Fruit fly (Drosophila melanogaster) whole organism, wandering third instar larva: Measurements from ENCODE around the gene CG13086.

Experiments
- Hr78 ChIP-seq: fragments of >200 bp; optimal IDR thresholded peaks from 2 replicates; lab custom pipeline; 2017; ENCODE audit warnings: missing biosample characterization, missing genetic modification characterization
- Hr83 ChIP-seq: fragments of 200-300 bp; sonication (Bioruptor generic); optimal IDR thresholded peaks from 2 replicates; lab custom pipeline; 2016; ENCODE audit warnings: missing biosample characterization, mild to moderate bottlenecking, missing genetic modification characterization, moderate library complexity; ENCODE audit not compliant: poor library complexity, severe bottlenecking
- foxo ChIP-seq, 2 experiments: fragments of 200-800 bp; sonication (Bioruptor generic); optimal IDR thresholded peaks; 2 replicates in 1 of 2; 3 replicates in 1 of 2; lab custom pipeline; 2016 to 2017; ENCODE audit warnings: missing biosample characterization in 2 of 2, missing genetic modification characterization in 2 of 2
- sv ChIP-seq: fragments of 200-800 bp; sonication (Bioruptor generic); optimal IDR thresholded peaks from 3 replicates; lab custom pipeline; 2016; ENCODE audit warnings: missing biosample characterization, missing genetic modification characterization

DNA sequence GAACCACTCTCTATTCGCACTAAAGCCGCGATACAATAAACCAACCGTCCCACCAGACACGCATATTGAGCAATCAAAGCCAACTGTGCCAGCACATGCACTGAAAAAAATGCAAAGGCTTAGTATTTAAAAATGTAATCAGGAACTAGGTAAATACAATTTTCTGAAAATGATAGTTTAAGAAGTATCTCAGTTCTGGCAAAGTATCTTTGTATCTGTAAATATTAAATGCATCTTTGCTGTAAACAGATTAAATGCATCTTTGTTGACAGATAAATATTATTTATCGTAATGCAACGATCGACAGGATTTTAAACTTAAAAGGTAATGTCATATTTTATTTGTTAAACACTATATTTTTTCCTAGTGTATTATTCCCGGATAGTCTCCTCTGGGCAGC, 46.4 kb upstream of the CG13086 start:
- TF ChIP-seq sv (GFP tag; lab: Kevin White, UChicago) (no peak), Hr83 (GFP tag; lab: Kevin White, UChicago) (no peak), Hr78 (GFP tag; lab: Kevin White, UChicago) (no peak), foxo (GFP tag; optimal IDR thresholded peaks at IDR 0.05; lab: Kevin White, UChicago) (no peak)
